Worm (Caenorhabditis elegans): ENCODE results near the gene trxr-2.

trxr-2 gene

ce11 chrIII:8913469-8913868, at the start of gene trxr-2:
trxr-2 (plus strand) TSS chrIII:8913769.
- TF ChIP-seq aha-1 (tag; optimal IDR thresholded peaks at IDR 0.05) (no peak), nhr-84 (tag; optimal IDR thresholded peaks at IDR 0.05) (no peak), vab-15 (tag; optimal IDR thresholded peaks at IDR 0.05) (no peak), dsc-1 (tag; optimal IDR thresholded peaks at IDR 0.05) (no peak), ets-5 (GFP tag; IDR thresholded peaks at IDR 0.05) (no peak), ceh-90 (tag; optimal IDR thresholded peaks at IDR 0.05) (no peak), nhr-28 (tag; optimal IDR thresholded peaks at IDR 0.05) (no peak), dpl-1 (GFP tag; optimal IDR thresholded peaks at IDR 0.05) (no peak), ceh-88 (GFP tag; IDR thresholded peaks at IDR 0.05) (no peak), lin-14 (GFP tag; optimal IDR thresholded peaks at IDR 0.05) (no peak), unc-130 (tag; optimal IDR thresholded peaks at IDR 0.05) (no peak), sox-4 (tag; optimal IDR thresholded peaks at IDR 0.05) (no peak), C04F5.9 (tag; optimal IDR thresholded peaks at IDR 0.05) (no peak), hlh-17 (GFP tag; optimal IDR thresholded peaks at IDR 0.05; ENCODE audit: borderline replicate concordance) (no peak), mab-9 (GFP tag; IDR thresholded peaks at IDR 0.05) (no peak), ceh-82 (tag; optimal IDR thresholded peaks at IDR 0.05) (no peak)

- TF ChIP-seq efl-3 (GFP tag; optimal IDR thresholded peaks at IDR 0.05), result no peak
- TF ChIP-seq pax-3 (tag; optimal IDR thresholded peaks at IDR 0.05), result no peak
- peak; percentile 69 for TF ChIP-seq grh-1 (GFP tag; IDR thresholded peaks at IDR 0.05)
- TF ChIP-seq nhr-11 (tag; optimal IDR thresholded peaks at IDR 0.05), result no peak
- peak; percentile 57 to 63 for TF ChIP-seq lin-35 (GFP tag; optimal IDR thresholded peaks at IDR 0.05)
- TF ChIP-seq rnt-1 (tag; optimal IDR thresholded peaks at IDR 0.05), result peak; percentile 92
- TF ChIP-seq skn-1 (tag; optimal IDR thresholded peaks at IDR 0.05), result peak; percentile 55
- TF ChIP-seq snpc-4 (tag; optimal IDR thresholded peaks at IDR 0.05), result no peak
- TF ChIP-seq lin-14 (GFP tag; optimal IDR thresholded peaks at IDR 0.05), result peak; percentile 94
- TF ChIP-seq dpl-1 (GFP tag; optimal IDR thresholded peaks at IDR 0.05), result peak in 2 of 3 experiments; percentile 18 to 40
- peak in 3 of 6 experiments; percentile 6 to 29 (median 19) for TF ChIP-seq elt-3 (tag; optimal IDR thresholded peaks at IDR 0.05)
- no peak for TF ChIP-seq unc-86 (tag; optimal IDR thresholded peaks at IDR 0.05)
- no peak for TF ChIP-seq mab-9 (GFP tag; IDR thresholded peaks at IDR 0.05)
- no peak for TF ChIP-seq vab-15 (tag; optimal IDR thresholded peaks at IDR 0.05)
- no peak for TF ChIP-seq fkh-8 (tag; optimal IDR thresholded peaks at IDR 0.05)
- TF ChIP-seq swsn-7 (tag; optimal IDR thresholded peaks at IDR 0.05), result peak; percentile 78
- TF ChIP-seq ceh-90 (tag; optimal IDR thresholded peaks at IDR 0.05), result no peak
- TF ChIP-seq unc-130 (tag; optimal IDR thresholded peaks at IDR 0.05), result peak; percentile 59
- peak; percentile 79 for TF ChIP-seq pag-3 (tag; optimal IDR thresholded peaks at IDR 0.05; ENCODE audit: borderline replicate concordance, insufficient read depth)
- TF ChIP-seq nhr-12 (tag; optimal IDR thresholded peaks at IDR 0.05), result no peak
- peak; percentile 41 for TF ChIP-seq elt-2 (tag; optimal IDR thresholded peaks at IDR 0.05)
- no peak for TF ChIP-seq nhr-237 (tag; optimal IDR thresholded peaks at IDR 0.05)
- no peak for TF ChIP-seq hlh-4 (tag; optimal IDR thresholded peaks at IDR 0.05)
- no peak for TF ChIP-seq isw-1 (GFP tag; IDR thresholded peaks at IDR 0.05)
- no peak for TF ChIP-seq zag-1 (tag; optimal IDR thresholded peaks at IDR 0.05)
- TF ChIP-seq xbp-1 (tag; optimal IDR thresholded peaks at IDR 0.05), result peak; percentile 67
- TF ChIP-seq lsy-2 (tag; optimal IDR thresholded peaks at IDR 0.05), result peak; percentile 59 to 66
- TF ChIP-seq nhr-19 (GFP tag; conservative IDR thresholded peaks at IDR 0.05), result peak; percentile 89
- TF ChIP-seq tbx-2 (tag; optimal IDR thresholded peaks at IDR 0.05), result peak; percentile 68
- peak; percentile 38 to 45 for TF ChIP-seq efl-1 (optimal IDR thresholded peaks at IDR 0.05)
- TF ChIP-seq efl-1 (GFP tag; optimal IDR thresholded peaks at IDR 0.05 in 1 of 2), result peak; percentile 36 to 91
- TF ChIP-seq hpl-2 (GFP tag; optimal IDR thresholded peaks at IDR 0.05), result peak; percentile 40
- no peak for TF ChIP-seq nhr-84 (tag; optimal IDR thresholded peaks at IDR 0.05)
- peak; percentile 93 for TF ChIP-seq nhr-71 (tag; optimal IDR thresholded peaks at IDR 0.05)
- TF ChIP-seq C16A3.4 (tag; optimal IDR thresholded peaks at IDR 0.05), result no peak
- TF ChIP-seq nhr-77 (tag; optimal IDR thresholded peaks at IDR 0.05), result no peak
- peak; percentile 48 for TF ChIP-seq mep-1 (tag; optimal IDR thresholded peaks at IDR 0.05)
- TF ChIP-seq tlp-1 (tag; optimal IDR thresholded peaks at IDR 0.05), result no peak
- TF ChIP-seq aly-2 (tag; optimal IDR thresholded peaks at IDR 0.05), result no peak
- TF ChIP-seq hlh-17 (GFP tag; optimal IDR thresholded peaks at IDR 0.05; ENCODE audit: borderline replicate concordance), result no peak
- no peak for TF ChIP-seq ceh-63 (GFP tag; optimal IDR thresholded peaks at IDR 0.05)
- no peak for TF ChIP-seq unc-30 (tag; optimal IDR thresholded peaks at IDR 0.05)
- TF ChIP-seq dsc-1 (tag; optimal IDR thresholded peaks at IDR 0.05), result no peak
Observed at ce11 chrIII:8865294-8865766, 48.2 kb upstream of the trxr-2 start.
